Worm (Caenorhabditis elegans) whole organism, L4 larva: ENCODE results near the gene Y110A2AL.4.

ENCODE experiments used
- F26F4.8 ChIP-seq: fragments of 200-800 bp; sonication (Bioruptor generic); conservative IDR thresholded peaks from 2 replicates; pipeline ENCODE4 v1.3.6; 2022; ENCODE audit warnings: missing genetic modification characterization, missing compliant biosample characterization
- F44E2.7 ChIP-seq: fragments of 200-800 bp; sonication (Bioruptor generic); IDR thresholded peaks from 2 replicates; pipeline ENCODE4 v2.1.2; 2022; ENCODE audit warnings: missing genetic modification characterization, missing compliant biosample characterization
- R02D3.7 ChIP-seq: fragments of 150-350 bp; sonication (generic microtip); optimal IDR thresholded peaks from 3 replicates; lab custom pipeline; 2014; ENCODE audit warnings: missing biosample characterization, missing genetic modification characterization
- T20F7.1 ChIP-seq: fragments of 200-800 bp; sonication (Bioruptor generic); optimal IDR thresholded peaks from 2 replicates; lab custom pipeline; 2018; ENCODE audit warnings: mild to moderate bottlenecking, missing genetic modification characterization, missing compliant biosample characterization
- T26A8.4 ChIP-seq: fragments of 200-800 bp; sonication (Bioruptor generic); IDR thresholded peaks from 2 replicates; pipeline ENCODE4 v1.3.6; 2022; ENCODE audit warnings: missing genetic modification characterization, missing compliant biosample characterization
- Y48G9A.11 ChIP-seq: fragments of 200-800 bp; sonication (Bioruptor generic); IDR thresholded peaks from 2 replicates; pipeline ENCODE4 v1.3.6; 2022; ENCODE audit warnings: missing genetic modification reagents, missing genetic modification characterization, missing compliant biosample characterization
- Y5F2A.4 ChIP-seq: fragments of 200-800 bp; sonication (Bioruptor generic); optimal IDR thresholded peaks from 2 replicates; lab custom pipeline; 2018; ENCODE audit warnings: mild to moderate bottlenecking, missing genetic modification characterization, missing compliant biosample characterization
- ZK337.2 ChIP-seq: fragments of 200-800 bp; sonication (Bioruptor generic); IDR thresholded peaks from 2 replicates; pipeline ENCODE4 v1.3.6; 2022; ENCODE audit warnings: missing genetic modification reagents, missing genetic modification characterization, missing compliant biosample characterization
- aha-1 ChIP-seq: fragments of 150-350 bp; peaks from one replicate; lab custom pipeline; 2014; ENCODE audit warnings: missing biosample characterization, missing genetic modification characterization
- ama-1 ChIP-seq: fragments of 150-350 bp; optimal IDR thresholded peaks from 2 replicates; lab custom pipeline; 2014; ENCODE audit warnings: inconsistent platforms, mixed read lengths
- arid-1 ChIP-seq: fragments of 200-800 bp; sonication (Bioruptor generic); conservative IDR thresholded peaks from 2 replicates; pipeline ENCODE4 v1.3.6; 2022; ENCODE audit warnings: missing genetic modification reagents, missing genetic modification characterization, missing compliant biosample characterization
- ceh-62 ChIP-seq: sonication (generic microtip); optimal IDR thresholded peaks from 2 replicates; lab custom pipeline; 2017; ENCODE audit warnings: missing biosample characterization, missing genetic modification characterization
- ctbp-1 ChIP-seq: fragments of 200-800 bp; sonication (Bioruptor generic); IDR thresholded peaks from 2 replicates; pipeline ENCODE4 v1.3.6; 2022; ENCODE audit warnings: missing genetic modification reagents, missing genetic modification characterization, missing compliant biosample characterization
- daf-16 ChIP-seq, 3 experiments: sonication (generic microtip); optimal IDR thresholded peaks; 2 replicates each; lab custom pipeline; 2016 to 2017; ENCODE audit warnings: missing genetic modification characterization in 3 of 3, missing genetic modification reagents in 3 of 3, mild to moderate bottlenecking in 2 of 3, missing compliant biosample characterization in 2 of 3, missing biosample characterization in 1 of 3, moderate library complexity in 1 of 3
- dmd-6 ChIP-seq: fragments of 200-800 bp; sonication (Bioruptor generic); IDR thresholded peaks from 2 replicates; pipeline ENCODE4 v1.3.6; 2022; ENCODE audit warnings: missing genetic modification reagents, missing genetic modification characterization, missing compliant biosample characterization
- dmd-8 ChIP-seq: fragments of 200-800 bp; sonication (Bioruptor generic); IDR thresholded peaks from 2 replicates; pipeline ENCODE4 v1.3.6; 2022; ENCODE audit warnings: missing genetic modification characterization, missing compliant biosample characterization
- dpl-1 ChIP-seq: fragments of 150-350 bp; optimal IDR thresholded peaks from 2 replicates; lab custom pipeline; 2014; ENCODE audit warnings: missing biosample characterization, missing genetic modification reagents, missing genetic modification characterization
- dve-1 ChIP-seq: sonication (generic microtip); optimal IDR thresholded peaks from 2 replicates; lab custom pipeline; 2017; ENCODE audit warnings: antibody characterized with exemption, mild to moderate bottlenecking, missing genetic modification characterization, missing compliant biosample characterization; ENCODE audit not compliant: insufficient read depth
- hlh-11 ChIP-seq: fragments of 200-800 bp; sonication (Bioruptor generic); optimal IDR thresholded peaks from 2 replicates; lab custom pipeline; 2018; ENCODE audit warnings: mild to moderate bottlenecking, missing genetic modification characterization, missing compliant biosample characterization
- hlh-30 ChIP-seq: sonication (generic microtip); optimal IDR thresholded peaks from 2 replicates; lab custom pipeline; 2017; ENCODE audit warnings: antibody characterized with exemption, mild to moderate bottlenecking, missing genetic modification characterization, missing compliant biosample characterization; ENCODE audit not compliant: insufficient read depth
- jun-1 ChIP-seq: fragments of 150-350 bp; optimal IDR thresholded peaks from 2 replicates; lab custom pipeline; 2014; ENCODE audit warnings: missing biosample characterization, missing genetic modification reagents, missing genetic modification characterization
- lim-7 ChIP-seq: fragments of 200-800 bp; sonication (Bioruptor generic); IDR thresholded peaks from 2 replicates; pipeline ENCODE4 v1.3.6; 2022; ENCODE audit warnings: missing genetic modification characterization, missing compliant biosample characterization
- lin-1 ChIP-seq: fragments of 200-800 bp; sonication (Bioruptor generic); IDR thresholded peaks from 2 replicates; pipeline ENCODE4 v1.3.6; 2022; ENCODE audit warnings: missing genetic modification reagents, missing genetic modification characterization, missing compliant biosample characterization
- lin-15B ChIP-seq: fragments of 150-350 bp; sonication (generic microtip); optimal IDR thresholded peaks from 3 replicates; lab custom pipeline; 2014; ENCODE audit warnings: missing biosample characterization, missing genetic modification characterization
- lsy-2 ChIP-seq, 2 experiments: fragments of 150-350 bp in 1 of 2; sonication (generic microtip) in 1 of 2; optimal IDR thresholded peaks; 2 replicates each; lab custom pipeline; 2014 to 2017; ENCODE audit warnings: missing biosample characterization in 2 of 2, missing genetic modification characterization in 2 of 2
- madf-5 ChIP-seq, 2 experiments: fragments of 200-800 bp; sonication (Bioruptor generic); IDR thresholded peaks; 2 replicates each; pipeline ENCODE4 v1.3.6; 2022; ENCODE audit warnings: missing compliant biosample characterization in 2 of 2, missing genetic modification characterization in 2 of 2
- mxl-2 ChIP-seq: fragments of 200-800 bp; sonication (Bioruptor generic); conservative IDR thresholded peaks from 2 replicates; pipeline ENCODE4 v1.3.6; 2022; ENCODE audit warnings: missing genetic modification reagents, missing genetic modification characterization, missing compliant biosample characterization
- nhr-102 ChIP-seq: sonication (generic microtip); optimal IDR thresholded peaks from 2 replicates; lab custom pipeline; 2016; ENCODE audit warnings: mild to moderate bottlenecking, missing genetic modification characterization, moderate library complexity, missing compliant biosample characterization
- nhr-237 ChIP-seq: sonication (generic microtip); optimal IDR thresholded peaks from 2 replicates; lab custom pipeline; 2017; ENCODE audit warnings: missing biosample characterization, missing genetic modification characterization
- nhr-28 ChIP-seq: fragments of 150-350 bp; optimal IDR thresholded peaks from 2 replicates; lab custom pipeline; 2014; ENCODE audit warnings: missing biosample characterization, missing genetic modification characterization
- nhr-6 ChIP-seq: fragments of 150-350 bp; optimal IDR thresholded peaks from 2 replicates; lab custom pipeline; 2014; ENCODE audit warnings: missing biosample characterization, missing genetic modification characterization
- nhr-76 ChIP-seq: fragments of 150-350 bp; optimal IDR thresholded peaks from 2 replicates; lab custom pipeline; 2014; ENCODE audit warnings: missing biosample characterization, missing genetic modification characterization
- pha-4 ChIP-seq, 2 experiments: fragments of 150-350 bp in 1 of 2; fragments of 200-800 bp in 1 of 2; sonication (Bioruptor generic) in 1 of 2; IDR thresholded peaks in 1 of 2; optimal IDR thresholded peaks in 1 of 2; 2 replicates each; pipeline versions ENCODE4 v1.3.6 to Lab custom; 2014 to 2022; ENCODE audit warnings: missing genetic modification characterization in 2 of 2, missing genetic modification reagents in 2 of 2, missing biosample characterization in 1 of 2, missing compliant biosample characterization in 1 of 2
- snpc-1.2 ChIP-seq: fragments of 200-800 bp; sonication (Bioruptor generic); IDR thresholded peaks from 2 replicates; pipeline ENCODE4 v1.3.6; 2022; ENCODE audit warnings: missing genetic modification reagents, missing genetic modification characterization, missing compliant biosample characterization
- unc-62 ChIP-seq, 3 experiments: fragments of 150-350 bp in 1 of 3; sonication (generic microtip); optimal IDR thresholded peaks in 2 of 3; peaks in 1 of 3; 1 replicate in 1 of 3; 2 replicates in 2 of 3; lab custom pipeline; 2014 to 2017; ENCODE audit warnings: missing biosample characterization in 3 of 3, missing genetic modification characterization in 3 of 3, missing genetic modification reagents in 3 of 3, missing genotype in 1 of 3
- vab-7 ChIP-seq: fragments of 200-800 bp; sonication (Bioruptor generic); IDR thresholded peaks from 2 replicates; pipeline ENCODE4 v1.3.6; 2022; ENCODE audit warnings: missing genetic modification reagents, missing genetic modification characterization, missing compliant biosample characterization
- zag-1 ChIP-seq: fragments of 150-350 bp; optimal IDR thresholded peaks from 2 replicates; lab custom pipeline; 2014; ENCODE audit warnings: missing biosample characterization, missing genetic modification characterization
- zfp-3 ChIP-seq: fragments of 200-800 bp; sonication (Bioruptor generic); conservative IDR thresholded peaks from 2 replicates; pipeline ENCODE4 v1.3.6; 2022; ENCODE audit warnings: missing genetic modification reagents, missing genetic modification characterization, missing compliant biosample characterization

Y110A2AL.4 gene

ce11 chrII:2829482-2829881 lies 9.6 kb upstream of the Y110A2AL.4 start:
- TF ChIP-seq mxl-2 (GFP tag; lab: Robert Waterston, UW) = no peak
- TF ChIP-seq aha-1 (tag; lab: Kevin White, UChicago) = peak; percentile 26
- peak in 1 of 2 experiments; percentile 92 for TF ChIP-seq unc-62 (GFP tag; optimal IDR thresholded peaks at IDR 0.05 in 1 of 2; lab: Kevin White, UChicago)
- no peak for TF ChIP-seq unc-62 (tag; optimal IDR thresholded peaks at IDR 0.05; lab: Kevin White, UChicago)

ce11 chrII:2830144-2830543 lies 9.0 kb upstream of the Y110A2AL.4 start:
- TF ChIP-seq dpl-1 (GFP tag; lab: Kevin White, UChicago) (no peak), Y48G9A.11 (GFP tag; lab: Robert Waterston, UW) (no peak), dmd-8 (GFP tag; lab: Robert Waterston, UW) (0 out of 2 replicates have a peak, but pooled peaks have one; percentile 21), aha-1 (tag; lab: Kevin White, UChicago) (no peak), lin-1 (GFP tag; lab: Robert Waterston, UW) (no peak), F44E2.7 (GFP tag; lab: Robert Waterston, UW) (0 out of 2 replicates have a peak, but pooled peaks have one; percentile 53), zfp-3 (no peak), T20F7.1 (GFP tag; lab: Kevin White, UChicago) (no peak), lim-7 (GFP tag; lab: Robert Waterston, UW) (peak; percentile 35; the same call in 1 of the 2 replicates), ctbp-1 (no peak), Y5F2A.4 (GFP tag; lab: Kevin White, UChicago) (no peak), R02D3.7 (no peak), ama-1 (lab: Kevin White, UChicago) (no peak), lsy-2 (tag; optimal IDR thresholded peaks at IDR 0.05; lab: Kevin White, UChicago) (no peak), ZK337.2 (GFP tag; lab: Robert Waterston, UW) (no peak), nhr-102 (tag; lab: Kevin White, UChicago) (no peak), snpc-1.2 (GFP tag; lab: Robert Waterston, UW) (peak; percentile 40; the same call in 1 of the 2 replicates), arid-1 (0 out of 2 replicates have a peak, but pooled peaks have one; percentile 19), lin-15B (no peak)

- TF ChIP-seq T26A8.4 (GFP tag; lab: Robert Waterston, UW) (no peak), dve-1 (peak; percentile 11), hlh-11 (tag; lab: Kevin White, UChicago) (peak; percentile 29), dmd-6 (GFP tag; lab: Robert Waterston, UW) (0 out of 2 replicates have a peak, but pooled peaks have one; percentile 19), aha-1 (tag; lab: Kevin White, UChicago) (peak; percentile 65), lsy-2 (tag; optimal IDR thresholded peaks at IDR 0.05; lab: Kevin White, UChicago) (peak in 1 of 2 experiments; percentile 24), daf-16 (GFP tag; optimal IDR thresholded peaks at IDR 0.05; lab: Kevin White, UChicago) (no peak), daf-16 (tag; optimal IDR thresholded peaks at IDR 0.05; lab: Kevin White, UChicago) (peak; percentile 2), snpc-1.2 (GFP tag; lab: Robert Waterston, UW) (no peak), madf-5 (GFP tag; IDR thresholded peaks at IDR 0.05; lab: Robert Waterston, UW) (no peak), ceh-62 (tag; lab: Kevin White, UChicago) (no peak), nhr-76 (tag; lab: Kevin White, UChicago) (no peak), hlh-30 (tag; lab: Kevin White, UChicago) (peak; percentile 81), lim-7 (GFP tag; lab: Robert Waterston, UW) (no peak), nhr-28 (peak; percentile 17)
Measured at ce11 chrII:2831173-2831572, 7.9 kb upstream of the Y110A2AL.4 start, which contains the start of gene K12H6.6. Gene K12H6.6 (minus strand): TSS chrII:2831233.

ce11 chrII:2832098-2832497 lies 7.0 kb upstream of the Y110A2AL.4 start:
- peak in 1 of 2 experiments; percentile 11 for TF ChIP-seq daf-16 (GFP tag; optimal IDR thresholded peaks at IDR 0.05; lab: Kevin White, UChicago)
- peak; percentile 40 for TF ChIP-seq daf-16 (tag; optimal IDR thresholded peaks at IDR 0.05; lab: Kevin White, UChicago)
- no peak for TF ChIP-seq nhr-102 (tag; lab: Kevin White, UChicago)
- peak in 1 of 2 experiments; percentile 38 for TF ChIP-seq lsy-2 (tag; optimal IDR thresholded peaks at IDR 0.05; lab: Kevin White, UChicago)
- no peak for TF ChIP-seq F26F4.8
- TF ChIP-seq pha-4 (GFP tag; IDR thresholded peaks at IDR 0.05; lab: Robert Waterston, UW) = no peak
- TF ChIP-seq pha-4 (tag; optimal IDR thresholded peaks at IDR 0.05; lab: Kevin White, UChicago) = peak; percentile 50
- TF ChIP-seq dmd-6 (GFP tag; lab: Robert Waterston, UW) = peak; percentile 22; the same call in 1 of the 2 replicates
- TF ChIP-seq zag-1 (tag; lab: Kevin White, UChicago) = no peak
- peak; percentile 36 for TF ChIP-seq aha-1 (tag; lab: Kevin White, UChicago)
- peak; percentile 25 for TF ChIP-seq nhr-6
- no peak for TF ChIP-seq nhr-237 (tag; lab: Kevin White, UChicago)
- peak; percentile 9 for TF ChIP-seq hlh-11 (tag; lab: Kevin White, UChicago)
- TF ChIP-seq nhr-28 = peak; percentile 53
- TF ChIP-seq vab-7 (GFP tag; lab: Robert Waterston, UW) = no peak
- no peak for TF ChIP-seq jun-1
- TF ChIP-seq, all 104 proteins: peak for 8
